Worm (Caenorhabditis elegans) whole organism, L4 larva: ENCODE results near the gene dnj-19.

Source experiments
- F10B5.3 ChIP-seq: sonication (generic microtip); optimal IDR thresholded peaks from 2 replicates; lab custom pipeline; 2016; ENCODE audit warnings: mild to moderate bottlenecking, missing genetic modification characterization, missing compliant biosample characterization
- F37D6.2 ChIP-seq: sonication (generic microtip); optimal IDR thresholded peaks from 2 replicates; lab custom pipeline; 2016; ENCODE audit warnings: mild to moderate bottlenecking, missing genetic modification characterization, missing compliant biosample characterization
- F49E8.2 ChIP-seq: sonication (generic microtip); optimal IDR thresholded peaks from 2 replicates; lab custom pipeline; 2016; ENCODE audit warnings: missing compliant biosample characterization, mild to moderate bottlenecking, missing genetic modification characterization, borderline replicate concordance
- R02D3.7 ChIP-seq: fragments of 150-350 bp; sonication (generic microtip); optimal IDR thresholded peaks from 3 replicates; lab custom pipeline; 2014; ENCODE audit warnings: missing biosample characterization, missing genetic modification characterization
- T26A8.4 ChIP-seq: fragments of 200-800 bp; sonication (Bioruptor generic); IDR thresholded peaks from 2 replicates; pipeline ENCODE4 v1.3.6; 2022; ENCODE audit warnings: missing genetic modification characterization, missing compliant biosample characterization
- Y48G9A.11 ChIP-seq: fragments of 200-800 bp; sonication (Bioruptor generic); IDR thresholded peaks from 2 replicates; pipeline ENCODE4 v1.3.6; 2022; ENCODE audit warnings: missing genetic modification reagents, missing genetic modification characterization, missing compliant biosample characterization
- Y5F2A.4 ChIP-seq: fragments of 200-800 bp; sonication (Bioruptor generic); optimal IDR thresholded peaks from 2 replicates; lab custom pipeline; 2018; ENCODE audit warnings: mild to moderate bottlenecking, missing genetic modification characterization, missing compliant biosample characterization
- aha-1 ChIP-seq: fragments of 150-350 bp; peaks from one replicate; lab custom pipeline; 2014; ENCODE audit warnings: missing biosample characterization, missing genetic modification characterization
- ama-1 ChIP-seq: fragments of 150-350 bp; optimal IDR thresholded peaks from 2 replicates; lab custom pipeline; 2014; ENCODE audit warnings: inconsistent platforms, mixed read lengths
- arid-1 ChIP-seq: fragments of 200-800 bp; sonication (Bioruptor generic); conservative IDR thresholded peaks from 2 replicates; pipeline ENCODE4 v1.3.6; 2022; ENCODE audit warnings: missing genetic modification reagents, missing genetic modification characterization, missing compliant biosample characterization
- ceh-20 ChIP-seq: fragments of 200-800 bp; sonication (Bioruptor generic); IDR thresholded peaks from 2 replicates; pipeline ENCODE4 v1.3.6; 2022; ENCODE audit warnings: missing genetic modification reagents, missing genetic modification characterization, missing compliant biosample characterization
- daf-8 ChIP-seq: fragments of 200-800 bp; sonication (Bioruptor generic); IDR thresholded peaks from 2 replicates; pipeline ENCODE4 v1.3.6; 2022; ENCODE audit warnings: missing genetic modification characterization, missing compliant biosample characterization
- dmd-8 ChIP-seq: fragments of 200-800 bp; sonication (Bioruptor generic); IDR thresholded peaks from 2 replicates; pipeline ENCODE4 v1.3.6; 2022; ENCODE audit warnings: missing genetic modification characterization, missing compliant biosample characterization
- dmd-9 ChIP-seq: fragments of 200-800 bp; sonication (Bioruptor generic); IDR thresholded peaks from 2 replicates; pipeline ENCODE4 v1.3.6; 2022; ENCODE audit warnings: missing genetic modification reagents, missing genetic modification characterization, missing compliant biosample characterization
- dve-1 ChIP-seq: sonication (generic microtip); optimal IDR thresholded peaks from 2 replicates; lab custom pipeline; 2017; ENCODE audit warnings: antibody characterized with exemption, mild to moderate bottlenecking, missing genetic modification characterization, missing compliant biosample characterization; ENCODE audit not compliant: insufficient read depth
- egl-43 ChIP-seq: fragments of 200-800 bp; sonication (Bioruptor generic); IDR thresholded peaks from 2 replicates; pipeline ENCODE4 v1.3.6; 2022; ENCODE audit warnings: missing genetic modification reagents, missing genetic modification characterization, missing compliant biosample characterization
- fkh-10 ChIP-seq: fragments of 150-350 bp; optimal IDR thresholded peaks from 2 replicates; lab custom pipeline; 2014; ENCODE audit warnings: missing biosample characterization, missing genetic modification reagents, missing genetic modification characterization
- hif-1 ChIP-seq, 2 experiments: sonication (generic microtip); optimal IDR thresholded peaks; 2 replicates each; lab custom pipeline; 2016 to 2017; ENCODE audit warnings: missing compliant biosample characterization in 2 of 2, missing genetic modification characterization in 2 of 2, missing genetic modification reagents in 2 of 2, missing genotype in 2 of 2, mild to moderate bottlenecking in 1 of 2
- hlh-11 ChIP-seq: fragments of 200-800 bp; sonication (Bioruptor generic); optimal IDR thresholded peaks from 2 replicates; lab custom pipeline; 2018; ENCODE audit warnings: mild to moderate bottlenecking, missing genetic modification characterization, missing compliant biosample characterization
- hlh-30 ChIP-seq: sonication (generic microtip); optimal IDR thresholded peaks from 2 replicates; lab custom pipeline; 2017; ENCODE audit warnings: antibody characterized with exemption, mild to moderate bottlenecking, missing genetic modification characterization, missing compliant biosample characterization; ENCODE audit not compliant: insufficient read depth
- hmg-1.1 ChIP-seq: fragments of 200-800 bp; sonication (Bioruptor generic); IDR thresholded peaks from 2 replicates; pipeline ENCODE4 v1.3.6; 2022; ENCODE audit warnings: missing genetic modification reagents, missing genetic modification characterization, missing compliant biosample characterization
- lin-15B ChIP-seq: fragments of 150-350 bp; sonication (generic microtip); optimal IDR thresholded peaks from 3 replicates; lab custom pipeline; 2014; ENCODE audit warnings: missing biosample characterization, missing genetic modification characterization
- lin-29 ChIP-seq: fragments of 200-800 bp; sonication (Bioruptor generic); IDR thresholded peaks from 2 replicates; pipeline ENCODE4 v1.3.6; 2022; ENCODE audit warnings: missing genetic modification reagents, missing genetic modification characterization, missing compliant biosample characterization
- lsy-2 ChIP-seq, 2 experiments: fragments of 150-350 bp in 1 of 2; sonication (generic microtip) in 1 of 2; optimal IDR thresholded peaks; 2 replicates each; lab custom pipeline; 2014 to 2017; ENCODE audit warnings: missing biosample characterization in 2 of 2, missing genetic modification characterization in 2 of 2
- madf-9 ChIP-seq: fragments of 200-800 bp; sonication (Bioruptor generic); conservative IDR thresholded peaks from 2 replicates; pipeline ENCODE4 v1.3.6; 2022; ENCODE audit warnings: missing genetic modification reagents, missing genetic modification characterization, missing compliant biosample characterization
- mdl-1 ChIP-seq, 2 experiments: fragments of 150-350 bp in 1 of 2; sonication (generic microtip) in 1 of 2; optimal IDR thresholded peaks; 2 replicates each; lab custom pipeline; 2014 to 2017; ENCODE audit warnings: missing biosample characterization in 2 of 2, missing genetic modification characterization in 2 of 2
- mdt-29 ChIP-seq: fragments of 200-800 bp; sonication (Bioruptor generic); IDR thresholded peaks from 2 replicates; pipeline ENCODE4 v1.3.6; 2022; ENCODE audit warnings: missing genetic modification reagents, missing genetic modification characterization, missing compliant biosample characterization
- mep-1 ChIP-seq: fragments of 150-350 bp; sonication (generic microtip); optimal IDR thresholded peaks from 3 replicates; lab custom pipeline; 2014; ENCODE audit warnings: missing biosample characterization, missing genetic modification characterization
- mes-2 ChIP-seq: sonication (generic microtip); optimal IDR thresholded peaks from 2 replicates; lab custom pipeline; 2016; ENCODE audit warnings: missing genotype, mild to moderate bottlenecking, missing genetic modification characterization, missing compliant biosample characterization; ENCODE audit not compliant: poor library complexity, severe bottlenecking
- mxl-3 ChIP-seq: fragments of 200-800 bp; sonication (Bioruptor generic); optimal IDR thresholded peaks from 2 replicates; lab custom pipeline; 2018; ENCODE audit warnings: mild to moderate bottlenecking, missing genetic modification characterization, missing compliant biosample characterization
- nhr-237 ChIP-seq: sonication (generic microtip); optimal IDR thresholded peaks from 2 replicates; lab custom pipeline; 2017; ENCODE audit warnings: missing biosample characterization, missing genetic modification characterization
- nhr-25 ChIP-seq: sonication (generic microtip); optimal IDR thresholded peaks from 2 replicates; lab custom pipeline; 2017; ENCODE audit warnings: missing genetic modification characterization, mild to moderate bottlenecking, missing compliant biosample characterization, antibody characterized with exemption, moderate library complexity, borderline replicate concordance; ENCODE audit not compliant: insufficient read depth
- nhr-28 ChIP-seq: fragments of 150-350 bp; optimal IDR thresholded peaks from 2 replicates; lab custom pipeline; 2014; ENCODE audit warnings: missing biosample characterization, missing genetic modification characterization
- nhr-48 ChIP-seq: sonication (generic microtip); optimal IDR thresholded peaks from 2 replicates; lab custom pipeline; 2016; ENCODE audit warnings: mild to moderate bottlenecking, missing genetic modification characterization, missing compliant biosample characterization
- nhr-6 ChIP-seq: fragments of 150-350 bp; optimal IDR thresholded peaks from 2 replicates; lab custom pipeline; 2014; ENCODE audit warnings: missing biosample characterization, missing genetic modification characterization
- nhr-76 ChIP-seq: fragments of 150-350 bp; optimal IDR thresholded peaks from 2 replicates; lab custom pipeline; 2014; ENCODE audit warnings: missing biosample characterization, missing genetic modification characterization
- nhr-77 ChIP-seq: fragments of 150-350 bp; optimal IDR thresholded peaks from 2 replicates; lab custom pipeline; 2014; ENCODE audit warnings: missing biosample characterization, missing genetic modification characterization
- pha-4 ChIP-seq, 2 experiments: fragments of 150-350 bp in 1 of 2; fragments of 200-800 bp in 1 of 2; sonication (Bioruptor generic) in 1 of 2; IDR thresholded peaks in 1 of 2; optimal IDR thresholded peaks in 1 of 2; 2 replicates each; pipeline versions ENCODE4 v1.3.6 to Lab custom; 2014 to 2022; ENCODE audit warnings: missing genetic modification characterization in 2 of 2, missing genetic modification reagents in 2 of 2, missing biosample characterization in 1 of 2, missing compliant biosample characterization in 1 of 2
- php-3 ChIP-seq: fragments of 200-800 bp; sonication (Bioruptor generic); IDR thresholded peaks from 2 replicates; pipeline ENCODE4 v1.3.6; 2022; ENCODE audit warnings: missing genetic modification reagents, missing genetic modification characterization, missing compliant biosample characterization
- rbr-2 ChIP-seq: sonication (generic microtip); optimal IDR thresholded peaks from 2 replicates; lab custom pipeline; 2016; ENCODE audit warnings: missing genotype, missing genetic modification characterization, missing compliant biosample characterization
- sdz-12 ChIP-seq: fragments of 200-800 bp; sonication (Bioruptor generic); optimal IDR thresholded peaks from 2 replicates; lab custom pipeline; 2018; ENCODE audit warnings: mild to moderate bottlenecking, missing genetic modification characterization, missing compliant biosample characterization
- snpc-1.2 ChIP-seq: fragments of 200-800 bp; sonication (Bioruptor generic); IDR thresholded peaks from 2 replicates; pipeline ENCODE4 v1.3.6; 2022; ENCODE audit warnings: missing genetic modification reagents, missing genetic modification characterization, missing compliant biosample characterization
- spr-1 ChIP-seq: sonication (generic microtip); optimal IDR thresholded peaks from 2 replicates; lab custom pipeline; 2016; ENCODE audit warnings: mild to moderate bottlenecking, missing genetic modification characterization, missing compliant biosample characterization
- unc-39 ChIP-seq: sonication (generic microtip); optimal IDR thresholded peaks from 2 replicates; lab custom pipeline; 2017; ENCODE audit warnings: missing biosample characterization, missing genetic modification characterization
- zfp-2 ChIP-seq: sonication (generic microtip); optimal IDR thresholded peaks from 2 replicates; lab custom pipeline; 2016; ENCODE audit warnings: mild to moderate bottlenecking, missing genetic modification characterization, missing compliant biosample characterization
- zfp-3 ChIP-seq: fragments of 200-800 bp; sonication (Bioruptor generic); conservative IDR thresholded peaks from 2 replicates; pipeline ENCODE4 v1.3.6; 2022; ENCODE audit warnings: missing genetic modification reagents, missing genetic modification characterization, missing compliant biosample characterization
- zip-11 ChIP-seq: fragments of 200-800 bp; sonication (Bioruptor generic); IDR thresholded peaks from 2 replicates; pipeline ENCODE4 v1.3.6; 2022; ENCODE audit warnings: missing genetic modification characterization, missing compliant biosample characterization
- zip-2 ChIP-seq: fragments of 150-350 bp; optimal IDR thresholded peaks from 2 replicates; lab custom pipeline; 2014; ENCODE audit warnings: missing biosample characterization, missing genetic modification characterization
- ztf-7 ChIP-seq: fragments of 150-350 bp; optimal IDR thresholded peaks from 2 replicates; lab custom pipeline; 2014; ENCODE audit warnings: missing biosample characterization, missing genetic modification characterization

The dnj-19 gene

ce11 chrV:5504807-5505442 is at the start of gene dnj-19, which contains the start of gene nhr-47:
Gene dnj-19, minus strand, starts transcription at chrV:5504857.
Gene nhr-47, plus strand, starts transcription at chrV:5505253.
- TF ChIP-seq hlh-30 (tag; lab: Kevin White, UChicago) (peak; percentile 83), lin-29 (peak; percentile 81), hmg-1.1 (peak; percentile 95), nhr-48 (peak; percentile 77), zfp-3 (GFP tag; lab: Robert Waterston, UW) (peak; percentile 88), sdz-12 (GFP tag; lab: Kevin White, UChicago) (no peak), php-3 (GFP tag; lab: Robert Waterston, UW) (peak; percentile 71; the same call in 1 of the 2 replicates), F10B5.3 (tag; lab: Kevin White, UChicago) (peak; percentile 75), F49E8.2 (tag; lab: Kevin White, UChicago) (peak; percentile 48), ceh-20 (GFP tag; lab: Robert Waterston, UW) (peak; percentile 94), hlh-11 (tag; lab: Kevin White, UChicago) (peak; percentile 93), nhr-28 (peak; percentile 83), ztf-7 (tag; lab: Kevin White, UChicago) (peak; percentile 81), nhr-76 (tag; lab: Kevin White, UChicago) (no peak), arid-1 (GFP tag; lab: Robert Waterston, UW) (peak; percentile 81), zfp-2 (tag; lab: Kevin White, UChicago) (peak; percentile 18), spr-1 (tag; lab: Kevin White, UChicago) (peak; percentile 84), daf-8 (GFP tag; lab: Robert Waterston, UW) (no peak), mes-2 (tag; lab: Kevin White, UChicago) (peak; percentile 90), mxl-3 (peak; percentile 79), rbr-2 (tag; lab: Kevin White, UChicago) (peak; percentile 96), zip-11 (GFP tag; lab: Robert Waterston, UW) (no peak), mep-1 (tag; lab: Kevin White, UChicago) (peak; percentile 92), unc-39 (tag; lab: Kevin White, UChicago) (no peak), pha-4 (GFP tag; IDR thresholded peaks at IDR 0.05; lab: Robert Waterston, UW) (peak; percentile 84), pha-4 (tag; optimal IDR thresholded peaks at IDR 0.05; lab: Kevin White, UChicago) (no peak), dve-1 (tag; lab: Kevin White, UChicago) (peak; percentile 96), F37D6.2 (tag; lab: Kevin White, UChicago) (peak; percentile 91), Y5F2A.4 (GFP tag; lab: Kevin White, UChicago) (peak; percentile 58), egl-43 (peak; percentile 91), nhr-25 (peak; percentile 76), nhr-77 (peak; percentile 76), hif-1 (tag; optimal IDR thresholded peaks at IDR 0.05; lab: Kevin White, UChicago) (peak; percentile 71 to 91), lsy-2 (tag; optimal IDR thresholded peaks at IDR 0.05; lab: Kevin White, UChicago) (peak; percentile 54 to 92), Y48G9A.11 (GFP tag; lab: Robert Waterston, UW) (peak; percentile 45; the same call in 1 of the 2 replicates), ama-1 (lab: Kevin White, UChicago) (peak; percentile 49), mdl-1 (tag; optimal IDR thresholded peaks at IDR 0.05; lab: Kevin White, UChicago) (peak in 1 of 2 experiments; percentile 52), snpc-1.2 (GFP tag; lab: Robert Waterston, UW) (peak; percentile 50; the same call in 1 of the 2 replicates), dmd-8 (peak; percentile 64; the same call in 1 of the 2 replicates), R02D3.7 (tag; lab: Kevin White, UChicago) (no peak), fkh-10 (GFP tag; lab: Kevin White, UChicago) (peak; percentile 59), lin-15B (tag; lab: Kevin White, UChicago) (no peak), madf-9 (GFP tag; lab: Robert Waterston, UW) (peak; percentile 65), dmd-9 (GFP tag; lab: Robert Waterston, UW) (0 out of 2 replicates have a peak, but pooled peaks have one; percentile 58), mdt-29 (GFP tag; lab: Robert Waterston, UW) (peak; percentile 75), T26A8.4 (GFP tag; lab: Robert Waterston, UW) (peak; percentile 96), nhr-237 (tag; lab: Kevin White, UChicago) (no peak), nhr-6 (tag; lab: Kevin White, UChicago) (peak; percentile 52), aha-1 (tag; lab: Kevin White, UChicago) (peak; percentile 99), zip-2 (tag; lab: Kevin White, UChicago) (peak; percentile 56)
